Worm (Caenorhabditis elegans) whole organism, L4 larva: ENCODE results near the gene F25B3.4.

Experiments used
- F10B5.3 ChIP-seq: sonication (generic microtip); optimal IDR thresholded peaks from 2 replicates; lab custom pipeline; 2016; ENCODE audit warnings: mild to moderate bottlenecking, missing genetic modification characterization, missing compliant biosample characterization
- T20F7.1 ChIP-seq: fragments of 200-800 bp; sonication (Bioruptor generic); optimal IDR thresholded peaks from 2 replicates; lab custom pipeline; 2018; ENCODE audit warnings: mild to moderate bottlenecking, missing genetic modification characterization, missing compliant biosample characterization
- T26A8.4 ChIP-seq: fragments of 200-800 bp; sonication (Bioruptor generic); IDR thresholded peaks from 2 replicates; pipeline ENCODE4 v1.3.6; 2022; ENCODE audit warnings: missing genetic modification characterization, missing compliant biosample characterization
- aha-1 ChIP-seq: fragments of 150-350 bp; peaks from one replicate; lab custom pipeline; 2014; ENCODE audit warnings: missing biosample characterization, missing genetic modification characterization
- attf-4 ChIP-seq: sonication (generic microtip); optimal IDR thresholded peaks from 3 replicates; lab custom pipeline; 2017; ENCODE audit warnings: missing biosample characterization, missing genetic modification characterization
- ceh-44 ChIP-seq: fragments of 200-800 bp; sonication (Bioruptor generic); IDR thresholded peaks from 2 replicates; pipeline ENCODE4 v1.3.6; 2022; ENCODE audit warnings: missing genetic modification reagents, missing genetic modification characterization, missing compliant biosample characterization
- ceh-62 ChIP-seq: sonication (generic microtip); optimal IDR thresholded peaks from 2 replicates; lab custom pipeline; 2017; ENCODE audit warnings: missing biosample characterization, missing genetic modification characterization
- ceh-82 ChIP-seq: sonication (generic microtip); optimal IDR thresholded peaks from 2 replicates; lab custom pipeline; 2017; ENCODE audit warnings: missing biosample characterization, missing genetic modification characterization
- ctbp-1 ChIP-seq: fragments of 200-800 bp; sonication (Bioruptor generic); IDR thresholded peaks from 2 replicates; pipeline ENCODE4 v1.3.6; 2022; ENCODE audit warnings: missing genetic modification reagents, missing genetic modification characterization, missing compliant biosample characterization
- dmd-6 ChIP-seq: fragments of 200-800 bp; sonication (Bioruptor generic); IDR thresholded peaks from 2 replicates; pipeline ENCODE4 v1.3.6; 2022; ENCODE audit warnings: missing genetic modification reagents, missing genetic modification characterization, missing compliant biosample characterization
- dmd-8 ChIP-seq: fragments of 200-800 bp; sonication (Bioruptor generic); IDR thresholded peaks from 2 replicates; pipeline ENCODE4 v1.3.6; 2022; ENCODE audit warnings: missing genetic modification characterization, missing compliant biosample characterization
- dmd-9 ChIP-seq: fragments of 200-800 bp; sonication (Bioruptor generic); IDR thresholded peaks from 2 replicates; pipeline ENCODE4 v1.3.6; 2022; ENCODE audit warnings: missing genetic modification reagents, missing genetic modification characterization, missing compliant biosample characterization
- dpl-1 ChIP-seq: fragments of 150-350 bp; optimal IDR thresholded peaks from 2 replicates; lab custom pipeline; 2014; ENCODE audit warnings: missing biosample characterization, missing genetic modification reagents, missing genetic modification characterization
- duxl-1 ChIP-seq: sonication (generic microtip); optimal IDR thresholded peaks from 2 replicates; lab custom pipeline; 2016; ENCODE audit warnings: mild to moderate bottlenecking, missing genetic modification characterization, moderate library complexity, missing compliant biosample characterization; ENCODE audit not compliant: poor library complexity
- dve-1 ChIP-seq: sonication (generic microtip); optimal IDR thresholded peaks from 2 replicates; lab custom pipeline; 2017; ENCODE audit warnings: antibody characterized with exemption, mild to moderate bottlenecking, missing genetic modification characterization, missing compliant biosample characterization; ENCODE audit not compliant: insufficient read depth
- egl-43 ChIP-seq: fragments of 200-800 bp; sonication (Bioruptor generic); IDR thresholded peaks from 2 replicates; pipeline ENCODE4 v1.3.6; 2022; ENCODE audit warnings: missing genetic modification reagents, missing genetic modification characterization, missing compliant biosample characterization
- hif-1 ChIP-seq, 2 experiments: sonication (generic microtip); optimal IDR thresholded peaks; 2 replicates each; lab custom pipeline; 2016 to 2017; ENCODE audit warnings: missing compliant biosample characterization in 2 of 2, missing genetic modification characterization in 2 of 2, missing genetic modification reagents in 2 of 2, missing genotype in 2 of 2, mild to moderate bottlenecking in 1 of 2
- lim-7 ChIP-seq: fragments of 200-800 bp; sonication (Bioruptor generic); IDR thresholded peaks from 2 replicates; pipeline ENCODE4 v1.3.6; 2022; ENCODE audit warnings: missing genetic modification characterization, missing compliant biosample characterization
- lin-38 ChIP-seq: fragments of 200-800 bp; sonication (Bioruptor generic); IDR thresholded peaks from 2 replicates; pipeline ENCODE4 v1.3.6; 2022; ENCODE audit warnings: missing genetic modification reagents, missing genetic modification characterization, missing compliant biosample characterization
- madf-5 ChIP-seq, 2 experiments: fragments of 200-800 bp; sonication (Bioruptor generic); IDR thresholded peaks; 2 replicates each; pipeline ENCODE4 v1.3.6; 2022; ENCODE audit warnings: missing compliant biosample characterization in 2 of 2, missing genetic modification characterization in 2 of 2
- mes-2 ChIP-seq: sonication (generic microtip); optimal IDR thresholded peaks from 2 replicates; lab custom pipeline; 2016; ENCODE audit warnings: missing genotype, mild to moderate bottlenecking, missing genetic modification characterization, missing compliant biosample characterization; ENCODE audit not compliant: poor library complexity, severe bottlenecking
- mxl-2 ChIP-seq: fragments of 200-800 bp; sonication (Bioruptor generic); conservative IDR thresholded peaks from 2 replicates; pipeline ENCODE4 v1.3.6; 2022; ENCODE audit warnings: missing genetic modification reagents, missing genetic modification characterization, missing compliant biosample characterization
- nhr-102 ChIP-seq: sonication (generic microtip); optimal IDR thresholded peaks from 2 replicates; lab custom pipeline; 2016; ENCODE audit warnings: mild to moderate bottlenecking, missing genetic modification characterization, moderate library complexity, missing compliant biosample characterization
- nhr-28 ChIP-seq: fragments of 150-350 bp; optimal IDR thresholded peaks from 2 replicates; lab custom pipeline; 2014; ENCODE audit warnings: missing biosample characterization, missing genetic modification characterization
- nhr-42 ChIP-seq: fragments of 200-800 bp; sonication (Bioruptor generic); IDR thresholded peaks from 2 replicates; pipeline ENCODE4 v1.3.6; 2022; ENCODE audit warnings: missing genetic modification characterization, missing compliant biosample characterization
- nhr-6 ChIP-seq: fragments of 150-350 bp; optimal IDR thresholded peaks from 2 replicates; lab custom pipeline; 2014; ENCODE audit warnings: missing biosample characterization, missing genetic modification characterization
- nhr-76 ChIP-seq: fragments of 150-350 bp; optimal IDR thresholded peaks from 2 replicates; lab custom pipeline; 2014; ENCODE audit warnings: missing biosample characterization, missing genetic modification characterization
- nhr-77 ChIP-seq: fragments of 150-350 bp; optimal IDR thresholded peaks from 2 replicates; lab custom pipeline; 2014; ENCODE audit warnings: missing biosample characterization, missing genetic modification characterization
- pha-4 ChIP-seq, 2 experiments: fragments of 150-350 bp in 1 of 2; fragments of 200-800 bp in 1 of 2; sonication (Bioruptor generic) in 1 of 2; IDR thresholded peaks in 1 of 2; optimal IDR thresholded peaks in 1 of 2; 2 replicates each; pipeline versions ENCODE4 v1.3.6 to Lab custom; 2014 to 2022; ENCODE audit warnings: missing genetic modification characterization in 2 of 2, missing genetic modification reagents in 2 of 2, missing biosample characterization in 1 of 2, missing compliant biosample characterization in 1 of 2
- pqm-1 ChIP-seq: sonication (generic microtip); optimal IDR thresholded peaks from 2 replicates; lab custom pipeline; 2017; ENCODE audit warnings: missing biosample characterization, missing genetic modification characterization
- sdz-12 ChIP-seq: fragments of 200-800 bp; sonication (Bioruptor generic); optimal IDR thresholded peaks from 2 replicates; lab custom pipeline; 2018; ENCODE audit warnings: mild to moderate bottlenecking, missing genetic modification characterization, missing compliant biosample characterization
- snpc-1.2 ChIP-seq: fragments of 200-800 bp; sonication (Bioruptor generic); IDR thresholded peaks from 2 replicates; pipeline ENCODE4 v1.3.6; 2022; ENCODE audit warnings: missing genetic modification reagents, missing genetic modification characterization, missing compliant biosample characterization
- snpc-4 ChIP-seq: fragments of 150-350 bp; optimal IDR thresholded peaks from 2 replicates; lab custom pipeline; 2014; ENCODE audit warnings: missing biosample characterization, missing genetic modification characterization
- tag-97 ChIP-seq: fragments of 200-800 bp; sonication (Bioruptor generic); IDR thresholded peaks from 2 replicates; pipeline ENCODE4 v1.3.6; 2022; ENCODE audit warnings: missing genetic modification characterization, missing compliant biosample characterization
- unc-130 ChIP-seq: sonication (generic microtip); optimal IDR thresholded peaks from 2 replicates; lab custom pipeline; 2016; ENCODE audit warnings: missing genetic modification reagents, missing genetic modification characterization, missing compliant biosample characterization
- unc-62 ChIP-seq, 3 experiments: fragments of 150-350 bp in 1 of 3; sonication (generic microtip); optimal IDR thresholded peaks in 2 of 3; peaks in 1 of 3; 1 replicate in 1 of 3; 2 replicates in 2 of 3; lab custom pipeline; 2014 to 2017; ENCODE audit warnings: missing biosample characterization in 3 of 3, missing genetic modification characterization in 3 of 3, missing genetic modification reagents in 3 of 3, missing genotype in 1 of 3
- vab-7 ChIP-seq: fragments of 200-800 bp; sonication (Bioruptor generic); IDR thresholded peaks from 2 replicates; pipeline ENCODE4 v1.3.6; 2022; ENCODE audit warnings: missing genetic modification reagents, missing genetic modification characterization, missing compliant biosample characterization
- zip-11 ChIP-seq: fragments of 200-800 bp; sonication (Bioruptor generic); IDR thresholded peaks from 2 replicates; pipeline ENCODE4 v1.3.6; 2022; ENCODE audit warnings: missing genetic modification characterization, missing compliant biosample characterization
- zip-2 ChIP-seq: fragments of 150-350 bp; optimal IDR thresholded peaks from 2 replicates; lab custom pipeline; 2014; ENCODE audit warnings: missing biosample characterization, missing genetic modification characterization
- ztf-7 ChIP-seq: fragments of 150-350 bp; optimal IDR thresholded peaks from 2 replicates; lab custom pipeline; 2014; ENCODE audit warnings: missing biosample characterization, missing genetic modification characterization

The F25B3.4 gene

DNA sequence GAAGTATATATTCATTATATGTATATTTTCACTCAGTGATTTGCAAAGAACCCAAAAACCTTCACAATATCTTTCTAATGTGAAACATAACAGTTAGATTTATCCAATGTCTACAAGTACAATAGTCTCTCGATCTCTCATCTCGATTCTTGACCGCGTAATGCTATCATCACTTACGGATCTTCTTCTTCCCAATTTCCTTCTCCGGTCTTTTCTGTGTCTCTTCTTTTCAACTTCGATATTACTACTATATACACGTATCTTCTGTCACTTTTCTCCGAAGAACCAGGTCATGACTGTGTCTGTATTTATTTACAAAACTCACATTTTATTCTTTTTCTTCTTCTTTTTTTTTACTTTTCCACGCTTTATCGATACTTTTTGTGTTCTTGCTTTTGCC, 20.0 kb upstream of the F25B3.4 start:
- TF ChIP-seq nhr-28, result peak; percentile 44
- TF ChIP-seq aha-1 (tag; lab: Kevin White, UChicago), result no peak
- TF ChIP-seq dmd-8 (GFP tag; lab: Robert Waterston, UW), result no peak
- TF ChIP-seq pqm-1 (tag; lab: Kevin White, UChicago), result no peak
- no peak for TF ChIP-seq vab-7 (GFP tag; lab: Robert Waterston, UW)
- TF ChIP-seq lim-7 (GFP tag; lab: Robert Waterston, UW), result no peak
- TF ChIP-seq, all 104 proteins: peak for 1

DNA sequence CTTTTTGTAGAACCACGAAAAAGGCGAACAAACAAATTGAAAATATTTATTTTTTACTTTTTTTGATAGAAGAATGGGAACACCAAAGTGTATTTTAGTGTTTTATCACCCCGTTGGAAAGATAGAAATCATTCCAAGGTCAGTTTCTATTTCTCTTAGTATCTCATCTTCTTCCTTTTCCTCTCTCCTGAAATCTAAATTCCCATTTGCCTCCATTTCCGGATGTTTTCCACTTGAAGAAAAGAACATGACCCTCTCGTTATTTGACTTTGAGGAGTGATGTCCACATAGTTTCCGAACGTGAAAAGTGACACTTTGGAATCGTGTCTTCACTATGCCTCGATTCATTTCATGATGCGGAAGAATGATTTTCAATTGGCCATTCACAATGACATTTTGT, 19.0 kb upstream of the F25B3.4 start:
- TF ChIP-seq F10B5.3 (tag; lab: Kevin White, UChicago) (no peak), aha-1 (tag; lab: Kevin White, UChicago) (peak; percentile 94)

DNA sequence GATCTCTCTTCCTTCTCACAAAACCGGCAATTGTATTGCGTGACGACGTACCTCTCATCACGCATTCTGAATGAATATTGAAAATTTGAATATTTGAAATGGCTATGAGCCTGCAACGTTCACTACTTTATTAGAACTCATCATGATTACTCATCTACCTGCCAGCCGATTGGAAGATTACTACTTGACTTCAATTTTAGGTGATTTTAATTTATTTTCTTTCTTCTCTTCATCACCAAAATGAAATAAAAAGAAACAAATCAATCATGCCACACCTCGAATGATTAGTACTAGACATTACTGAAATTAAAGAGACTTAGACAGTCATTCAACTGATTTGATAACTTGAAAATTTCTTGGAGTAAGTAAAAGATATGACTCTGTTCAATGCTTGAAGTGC, 15.7 kb upstream of the F25B3.4 start:
- no peak for TF ChIP-seq ceh-62 (tag; lab: Kevin White, UChicago)
- TF ChIP-seq egl-43 (GFP tag; lab: Robert Waterston, UW), result no peak
- TF ChIP-seq aha-1 (tag; lab: Kevin White, UChicago), result peak; percentile 13
- TF ChIP-seq snpc-4 (tag; lab: Kevin White, UChicago), result no peak
- TF ChIP-seq unc-62 (GFP tag; optimal IDR thresholded peaks at IDR 0.05 in 1 of 2; lab: Kevin White, UChicago), result peak in 1 of 2 experiments; percentile 62
- no peak for TF ChIP-seq unc-62 (tag; optimal IDR thresholded peaks at IDR 0.05; lab: Kevin White, UChicago)

DNA sequence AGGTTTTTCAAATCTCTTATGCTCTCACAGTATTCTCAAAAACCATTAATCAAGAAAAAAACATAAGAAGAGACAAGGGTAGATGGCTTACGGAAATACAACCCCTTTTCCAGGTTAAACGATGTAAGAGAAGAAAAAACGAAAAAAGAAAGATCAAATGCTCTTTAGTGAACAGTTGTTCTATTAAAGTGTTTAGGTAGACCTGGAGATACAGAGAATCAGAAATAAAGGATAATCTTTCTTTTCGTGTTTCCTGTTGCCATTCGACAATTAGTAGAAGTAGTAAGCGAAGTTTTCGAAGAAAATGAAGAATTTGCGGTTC, 14.7 kb upstream of the F25B3.4 start, which contains the start of gene K09G1.1:
Gene K09G1.1 (plus strand): TSS at position 223 of the 322 bp plus-strand sequence.
- no peak for TF ChIP-seq madf-5 (GFP tag; IDR thresholded peaks at IDR 0.05; lab: Robert Waterston, UW)
- TF ChIP-seq pha-4 (GFP tag; IDR thresholded peaks at IDR 0.05; lab: Robert Waterston, UW), result no peak
- TF ChIP-seq pha-4 (tag; optimal IDR thresholded peaks at IDR 0.05; lab: Kevin White, UChicago), result no peak
- TF ChIP-seq zip-2 (tag; lab: Kevin White, UChicago), result no peak
- no peak for TF ChIP-seq egl-43 (GFP tag; lab: Robert Waterston, UW)
- no peak for TF ChIP-seq ceh-82 (tag; lab: Kevin White, UChicago)
- no peak for TF ChIP-seq T26A8.4
- TF ChIP-seq ztf-7 (tag; lab: Kevin White, UChicago), result no peak
- no peak for TF ChIP-seq nhr-77 (tag; lab: Kevin White, UChicago)
- TF ChIP-seq dmd-9 (GFP tag; lab: Robert Waterston, UW), result no peak
- TF ChIP-seq F10B5.3 (tag; lab: Kevin White, UChicago), result no peak
- no peak for TF ChIP-seq lin-38 (GFP tag; lab: Robert Waterston, UW)
- no peak for TF ChIP-seq duxl-1 (tag; lab: Kevin White, UChicago)
- no peak for TF ChIP-seq snpc-1.2 (GFP tag; lab: Robert Waterston, UW)
- TF ChIP-seq attf-4, result no peak

DNA sequence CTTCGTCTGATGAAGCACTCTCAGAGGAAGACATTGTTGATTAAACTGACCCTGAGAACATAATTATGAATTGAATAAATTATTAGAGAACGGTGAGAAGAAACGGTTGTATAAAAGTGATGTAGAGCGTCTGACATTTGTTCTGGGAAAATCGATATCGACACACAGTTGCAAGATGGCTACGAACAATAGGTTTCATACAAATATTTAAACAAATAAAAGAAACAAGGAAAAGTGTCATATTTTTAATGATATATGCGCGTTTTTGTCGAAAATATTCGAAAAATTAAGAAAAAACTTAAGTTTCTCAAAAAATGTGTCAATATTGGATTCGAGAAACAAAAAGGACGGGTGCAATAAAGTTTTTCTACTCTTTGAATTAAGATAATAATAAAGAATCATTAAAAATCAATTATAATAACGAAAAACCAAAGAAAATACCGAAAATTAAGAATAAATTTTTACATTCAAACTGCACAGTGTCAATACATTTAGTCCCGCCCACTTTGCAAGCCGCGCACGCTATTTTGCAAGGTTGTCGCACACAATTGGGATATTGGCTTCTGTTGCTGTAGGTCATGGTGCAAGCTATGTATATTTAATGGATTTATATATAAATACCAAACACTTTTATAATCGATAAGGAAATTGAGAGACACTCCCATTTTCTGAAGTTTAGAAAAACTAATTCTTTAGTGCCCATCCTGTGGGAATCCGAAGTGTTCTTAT, 14.2 kb upstream of the F25B3.4 start, which contains the start of gene rtfo-1:
Gene rtfo-1 (minus strand): TSS at position 51 of the 729 bp plus-strand sequence.
- no peak for TF ChIP-seq pha-4 (GFP tag; IDR thresholded peaks at IDR 0.05; lab: Robert Waterston, UW)
- peak; percentile 24 for TF ChIP-seq pha-4 (tag; optimal IDR thresholded peaks at IDR 0.05; lab: Kevin White, UChicago)
- TF ChIP-seq T20F7.1, result no peak
- peak; percentile 5 for TF ChIP-seq unc-130
- no peak for TF ChIP-seq sdz-12 (GFP tag; lab: Kevin White, UChicago)
- TF ChIP-seq T26A8.4, result no peak
- peak; percentile 25 for TF ChIP-seq nhr-6
- TF ChIP-seq ceh-44 (GFP tag; lab: Robert Waterston, UW), result no peak
- TF ChIP-seq dpl-1 (GFP tag; lab: Kevin White, UChicago), result peak; percentile 32
- TF ChIP-seq hif-1 (tag; optimal IDR thresholded peaks at IDR 0.05; lab: Kevin White, UChicago), result no peak
- no peak for TF ChIP-seq lim-7 (GFP tag; lab: Robert Waterston, UW)
- peak; percentile 8 for TF ChIP-seq nhr-102
- peak; percentile 86 for TF ChIP-seq mes-2
- no peak for TF ChIP-seq dve-1
- no peak for TF ChIP-seq zip-2 (tag; lab: Kevin White, UChicago)
- TF ChIP-seq tag-97 (GFP tag; lab: Robert Waterston, UW), result no peak
- TF ChIP-seq ceh-62 (tag; lab: Kevin White, UChicago), result no peak
- no peak for TF ChIP-seq zip-11 (GFP tag; lab: Robert Waterston, UW)
- TF ChIP-seq nhr-76 (tag; lab: Kevin White, UChicago), result no peak
- no peak for TF ChIP-seq nhr-42 (GFP tag; lab: Robert Waterston, UW)
- no peak for TF ChIP-seq mxl-2
- no peak for TF ChIP-seq ctbp-1
- no peak for TF ChIP-seq nhr-77 (tag; lab: Kevin White, UChicago)
- no peak for TF ChIP-seq attf-4
- TF ChIP-seq dmd-6 (GFP tag; lab: Robert Waterston, UW), result no peak
- TF ChIP-seq madf-5 (GFP tag; IDR thresholded peaks at IDR 0.05; lab: Robert Waterston, UW), result no peak
